Worm (Caenorhabditis elegans) whole organism, mixed stage, embryonic: ENCODE data around the gene T13G4.1.

Source experiments
- M03D4.4 ChIP-seq: sonication (generic microtip); optimal IDR thresholded peaks from 2 replicates; lab custom pipeline; 2017; ENCODE audit warnings: mild to moderate bottlenecking, missing genetic modification characterization, missing compliant biosample characterization
- bed-3 ChIP-seq: fragments of 200-800 bp; sonication (Bioruptor generic); optimal IDR thresholded peaks from 3 replicates; lab custom pipeline; 2018; ENCODE audit warnings: mild to moderate bottlenecking, missing genetic modification characterization, moderate library complexity, missing compliant biosample characterization
- blmp-1 ChIP-seq: fragments of 150-350 bp; optimal IDR thresholded peaks from 2 replicates; lab custom pipeline; 2014; ENCODE audit warnings: missing biosample characterization, missing genetic modification characterization
- ceh-39 ChIP-seq: fragments of 150-350 bp; optimal IDR thresholded peaks from 2 replicates; lab custom pipeline; 2014; ENCODE audit warnings: missing biosample characterization, missing genetic modification characterization
- ceh-43 ChIP-seq: fragments of 200-800 bp; sonication (Bioruptor generic); optimal IDR thresholded peaks from 2 replicates; lab custom pipeline; 2018; ENCODE audit warnings: mild to moderate bottlenecking, missing genetic modification characterization, moderate library complexity, missing compliant biosample characterization
- ceh-83 ChIP-seq: fragments of 200-800 bp; sonication (Bioruptor generic); optimal IDR thresholded peaks from 2 replicates; lab custom pipeline; 2018; ENCODE audit warnings: mild to moderate bottlenecking, missing genetic modification characterization, missing compliant biosample characterization
- ces-1 ChIP-seq: fragments of 150-350 bp; optimal IDR thresholded peaks from 2 replicates; lab custom pipeline; 2014; ENCODE audit warnings: missing biosample characterization, missing genetic modification reagents, missing genetic modification characterization
- cnd-1 ChIP-seq: fragments of 200-800 bp; sonication (Bioruptor generic); optimal IDR thresholded peaks from 2 replicates; lab custom pipeline; 2018; ENCODE audit warnings: mild to moderate bottlenecking, missing genetic modification characterization, missing compliant biosample characterization
- drap-1 ChIP-seq: fragments of 200-800 bp; sonication (Bioruptor generic); optimal IDR thresholded peaks from 3 replicates; lab custom pipeline; 2018; ENCODE audit warnings: mild to moderate bottlenecking, missing genetic modification characterization, missing compliant biosample characterization
- elt-1 ChIP-seq: sonication (generic microtip); optimal IDR thresholded peaks from 2 replicates; lab custom pipeline; 2017; ENCODE audit warnings: missing genetic modification characterization, mild to moderate bottlenecking, missing compliant biosample characterization, antibody characterized with exemption, moderate library complexity, borderline replicate concordance; ENCODE audit not compliant: insufficient read depth
- elt-3 ChIP-seq: fragments of 150-350 bp; optimal IDR thresholded peaks from 2 replicates; lab custom pipeline; 2014; ENCODE audit warnings: missing biosample characterization, missing genetic modification characterization
- flh-1 ChIP-seq: fragments of 200-800 bp; sonication (Bioruptor generic); optimal IDR thresholded peaks from 2 replicates; lab custom pipeline; 2018; ENCODE audit warnings: mild to moderate bottlenecking, missing genetic modification characterization, moderate library complexity, missing compliant biosample characterization
- ham-2 ChIP-seq: fragments of 200-800 bp; sonication (Bioruptor generic); optimal IDR thresholded peaks from 2 replicates; lab custom pipeline; 2018; ENCODE audit warnings: mild to moderate bottlenecking, missing genetic modification characterization, missing compliant biosample characterization
- hlh-1 ChIP-seq: fragments of 150-350 bp; optimal IDR thresholded peaks from 2 replicates; lab custom pipeline; 2014; ENCODE audit warnings: missing biosample characterization, missing genetic modification reagents, missing genetic modification characterization
- lin-13 ChIP-seq: fragments of 150-350 bp; optimal IDR thresholded peaks from 2 replicates; lab custom pipeline; 2014; ENCODE audit warnings: missing biosample characterization, missing genetic modification characterization
- lin-32 ChIP-seq: fragments of 200-800 bp; sonication (Bioruptor generic); optimal IDR thresholded peaks from 2 replicates; lab custom pipeline; 2018; ENCODE audit warnings: mild to moderate bottlenecking, missing genetic modification characterization, missing compliant biosample characterization
- lsy-2 ChIP-seq: fragments of 150-350 bp; optimal IDR thresholded peaks from 2 replicates; lab custom pipeline; 2014; ENCODE audit warnings: missing biosample characterization, missing genetic modification characterization
- mab-5 ChIP-seq: fragments of 150-350 bp; optimal IDR thresholded peaks from 2 replicates; lab custom pipeline; 2014; ENCODE audit warnings: missing biosample characterization, missing genetic modification characterization
- mep-1 ChIP-seq: fragments of 150-350 bp; optimal IDR thresholded peaks from 2 replicates; lab custom pipeline; 2017; ENCODE audit warnings: missing biosample characterization, missing genetic modification reagents, missing genetic modification characterization, inconsistent platforms
- mls-2 ChIP-seq: sonication (generic microtip); optimal IDR thresholded peaks from 2 replicates; lab custom pipeline; 2016; ENCODE audit warnings: mild to moderate bottlenecking, missing genetic modification characterization, moderate library complexity, missing compliant biosample characterization
- nhr-12 ChIP-seq: fragments of 150-350 bp; optimal IDR thresholded peaks from 2 replicates; lab custom pipeline; 2014; ENCODE audit warnings: missing biosample characterization, missing genetic modification characterization
- nhr-2 ChIP-seq: fragments of 150-350 bp; optimal IDR thresholded peaks from 2 replicates; lab custom pipeline; 2014; ENCODE audit warnings: missing biosample characterization, missing genetic modification characterization
- nhr-237 ChIP-seq: fragments of 150-350 bp; optimal IDR thresholded peaks from 2 replicates; lab custom pipeline; 2014; ENCODE audit warnings: missing biosample characterization, missing genetic modification characterization
- nhr-28 ChIP-seq: fragments of 150-350 bp; optimal IDR thresholded peaks from 2 replicates; lab custom pipeline; 2014; ENCODE audit warnings: missing biosample characterization, missing genetic modification characterization
- nhr-76 ChIP-seq: sonication (generic microtip); optimal IDR thresholded peaks from 2 replicates; lab custom pipeline; 2017; ENCODE audit warnings: missing biosample characterization, missing genetic modification characterization
- pha-4 ChIP-seq: fragments of 150-350 bp; optimal IDR thresholded peaks from 2 replicates; lab custom pipeline; 2018; ENCODE audit warnings: missing biosample characterization, missing genetic modification reagents, missing genetic modification characterization
- sem-2 ChIP-seq: fragments of 200-800 bp; sonication (Bioruptor generic); optimal IDR thresholded peaks from 2 replicates; lab custom pipeline; 2018; ENCODE audit warnings: mild to moderate bottlenecking, missing genetic modification characterization, missing compliant biosample characterization
- snpc-4 ChIP-seq: fragments of 150-350 bp; optimal IDR thresholded peaks from 2 replicates; lab custom pipeline; 2014; ENCODE audit warnings: missing biosample characterization, missing genetic modification characterization
- sptf-1 ChIP-seq: sonication (generic microtip); optimal IDR thresholded peaks from 2 replicates; lab custom pipeline; 2017; ENCODE audit warnings: mild to moderate bottlenecking, missing genetic modification characterization, moderate library complexity, missing compliant biosample characterization
- tbx-8 ChIP-seq: fragments of 200-800 bp; sonication (Bioruptor generic); optimal IDR thresholded peaks from 2 replicates; lab custom pipeline; 2018; ENCODE audit warnings: mild to moderate bottlenecking, missing genetic modification characterization, moderate library complexity, missing compliant biosample characterization
- unc-120 ChIP-seq: sonication (generic microtip); optimal IDR thresholded peaks from 2 replicates; lab custom pipeline; 2017; ENCODE audit warnings: missing genetic modification characterization, missing compliant biosample characterization; ENCODE audit not compliant: poor library complexity, severe bottlenecking
- unc-39 ChIP-seq: fragments of 150-350 bp; optimal IDR thresholded peaks from 2 replicates; lab custom pipeline; 2014; ENCODE audit warnings: missing biosample characterization, missing genetic modification characterization
- unc-62 ChIP-seq: fragments of 150-350 bp; optimal IDR thresholded peaks from 2 replicates; lab custom pipeline; 2014; ENCODE audit warnings: missing biosample characterization, missing genetic modification reagents, missing genetic modification characterization
- zip-8 ChIP-seq: fragments of 150-350 bp; optimal IDR thresholded peaks from 2 replicates; lab custom pipeline; 2014; ENCODE audit warnings: missing biosample characterization, missing genetic modification characterization
- ztf-11 ChIP-seq: fragments of 150-350 bp; optimal IDR thresholded peaks from 2 replicates; lab custom pipeline; 2014; ENCODE audit warnings: missing biosample characterization, missing genetic modification characterization

Gene T13G4.1

DNA sequence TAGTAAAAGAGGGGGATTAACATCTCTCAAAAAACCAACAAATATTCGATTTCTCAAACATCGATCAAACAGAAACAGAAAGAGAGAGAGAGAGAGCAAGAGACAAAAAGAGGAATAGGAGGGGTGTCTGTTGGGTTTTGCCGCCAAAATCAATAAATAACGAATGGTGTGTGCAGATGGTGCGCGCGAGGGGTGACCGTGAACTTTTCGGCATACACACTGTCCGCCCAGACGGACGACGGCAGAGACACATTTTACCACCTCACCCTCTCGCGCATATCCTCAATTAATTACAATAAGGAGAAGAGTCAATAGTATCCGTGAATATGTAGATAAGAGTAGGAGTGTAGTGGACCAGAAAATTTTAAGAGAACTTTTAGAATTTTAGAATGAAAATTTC is 29.4 kb downstream of the T13G4.1 start:
- TF ChIP-seq sem-2 (GFP tag; lab: Kevin White, UChicago) (no peak), lin-13 (tag; lab: Kevin White, UChicago) (no peak), drap-1 (no peak), nhr-237 (tag; lab: Kevin White, UChicago) (no peak), M03D4.4 (tag; lab: Kevin White, UChicago) (no peak), nhr-28 (tag; lab: Kevin White, UChicago) (no peak), nhr-12 (tag; lab: Kevin White, UChicago) (no peak), ces-1 (GFP tag; lab: Kevin White, UChicago) (no peak), elt-1 (no peak), mab-5 (tag; lab: Kevin White, UChicago) (no peak), lsy-2 (tag; lab: Kevin White, UChicago) (no peak), ceh-83 (GFP tag; lab: Kevin White, UChicago) (no peak), nhr-2 (tag; lab: Kevin White, UChicago) (peak; percentile 42), ham-2 (GFP tag; lab: Kevin White, UChicago) (no peak), unc-62 (GFP tag; lab: Kevin White, UChicago) (peak; percentile 11), ztf-11 (no peak), blmp-1 (tag; lab: Kevin White, UChicago) (no peak), cnd-1 (tag; lab: Kevin White, UChicago) (peak; percentile 69), lin-32 (GFP tag; lab: Kevin White, UChicago) (no peak), hlh-1 (tag; lab: Kevin White, UChicago) (peak; percentile 39), tbx-8 (GFP tag; lab: Kevin White, UChicago) (no peak), ceh-43 (GFP tag; lab: Kevin White, UChicago) (no peak), flh-1 (GFP tag; lab: Kevin White, UChicago) (no peak), zip-8 (tag; lab: Kevin White, UChicago) (no peak), bed-3 (GFP tag; lab: Kevin White, UChicago) (no peak), nhr-76 (tag; lab: Kevin White, UChicago) (no peak), unc-39 (no peak), elt-3 (no peak), pha-4 (tag; lab: Kevin White, UChicago) (peak; percentile 29), mep-1 (tag; lab: Kevin White, UChicago) (no peak), ceh-39 (tag; lab: Kevin White, UChicago) (no peak), mls-2 (tag; lab: Kevin White, UChicago) (no peak), snpc-4 (tag; lab: Kevin White, UChicago) (no peak), sptf-1 (tag; lab: Kevin White, UChicago) (no peak)

- TF ChIP-seq unc-62 (GFP tag; lab: Kevin White, UChicago): peak; percentile 19
- TF ChIP-seq ham-2 (GFP tag; lab: Kevin White, UChicago): no peak
- no peak for TF ChIP-seq mab-5 (tag; lab: Kevin White, UChicago)
- TF ChIP-seq nhr-2 (tag; lab: Kevin White, UChicago): peak; percentile 61
- no peak for TF ChIP-seq sem-2 (GFP tag; lab: Kevin White, UChicago)
- no peak for TF ChIP-seq sptf-1 (tag; lab: Kevin White, UChicago)
- TF ChIP-seq lin-32 (GFP tag; lab: Kevin White, UChicago): no peak
- no peak for TF ChIP-seq lin-13 (tag; lab: Kevin White, UChicago)
- TF ChIP-seq snpc-4 (tag; lab: Kevin White, UChicago): no peak
- no peak for TF ChIP-seq ceh-83 (GFP tag; lab: Kevin White, UChicago)
- TF ChIP-seq flh-1 (GFP tag; lab: Kevin White, UChicago): no peak
- TF ChIP-seq tbx-8 (GFP tag; lab: Kevin White, UChicago): no peak
- no peak for TF ChIP-seq ceh-43 (GFP tag; lab: Kevin White, UChicago)
- no peak for TF ChIP-seq pha-4 (tag; lab: Kevin White, UChicago)
- no peak for TF ChIP-seq bed-3 (GFP tag; lab: Kevin White, UChicago)
- TF ChIP-seq ceh-39 (tag; lab: Kevin White, UChicago): no peak
- peak; percentile 44 for TF ChIP-seq elt-1
- TF ChIP-seq nhr-237 (tag; lab: Kevin White, UChicago): no peak
- no peak for TF ChIP-seq nhr-76 (tag; lab: Kevin White, UChicago)
These were observed 30.1 kb downstream of the T13G4.1 start for ce11 chrX:1223089-1223488.

DNA sequence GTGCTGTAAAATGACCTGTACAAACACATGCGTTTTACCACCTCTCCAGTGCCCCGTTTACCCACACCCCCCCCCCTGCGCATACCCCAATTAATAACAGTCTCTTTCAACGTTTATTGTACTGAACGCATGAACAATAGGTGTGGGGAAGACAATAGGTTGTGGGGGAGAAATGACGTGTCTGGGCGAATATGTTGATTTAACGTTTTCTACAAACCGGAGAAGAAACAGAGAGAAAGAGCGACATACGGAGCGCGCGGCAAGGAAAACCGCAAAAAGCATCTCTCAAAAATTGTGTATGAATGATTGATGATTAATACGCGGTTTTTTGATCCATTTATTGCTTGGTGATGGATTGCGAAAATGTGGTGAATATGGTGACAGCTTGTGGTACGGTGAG is 30.9 kb downstream of the T13G4.1 start:
- TF ChIP-seq sem-2 (GFP tag; lab: Kevin White, UChicago) (no peak), ham-2 (GFP tag; lab: Kevin White, UChicago) (peak; percentile 23), flh-1 (GFP tag; lab: Kevin White, UChicago) (no peak), lin-13 (tag; lab: Kevin White, UChicago) (no peak), snpc-4 (tag; lab: Kevin White, UChicago) (no peak), nhr-237 (tag; lab: Kevin White, UChicago) (peak; percentile 9), sptf-1 (tag; lab: Kevin White, UChicago) (peak; percentile 11), ztf-11 (no peak), ceh-43 (GFP tag; lab: Kevin White, UChicago) (no peak), blmp-1 (tag; lab: Kevin White, UChicago) (no peak), bed-3 (GFP tag; lab: Kevin White, UChicago) (no peak), mab-5 (tag; lab: Kevin White, UChicago) (no peak), tbx-8 (GFP tag; lab: Kevin White, UChicago) (no peak), elt-3 (no peak), M03D4.4 (tag; lab: Kevin White, UChicago) (no peak), nhr-76 (tag; lab: Kevin White, UChicago) (no peak), mls-2 (tag; lab: Kevin White, UChicago) (peak; percentile 24), nhr-2 (tag; lab: Kevin White, UChicago) (peak; percentile 35), ceh-39 (tag; lab: Kevin White, UChicago) (no peak), zip-8 (tag; lab: Kevin White, UChicago) (no peak), ceh-83 (GFP tag; lab: Kevin White, UChicago) (no peak), ces-1 (GFP tag; lab: Kevin White, UChicago) (no peak), unc-62 (GFP tag; lab: Kevin White, UChicago) (peak; percentile 85), elt-1 (no peak), lsy-2 (tag; lab: Kevin White, UChicago) (no peak), hlh-1 (tag; lab: Kevin White, UChicago) (no peak), lin-32 (GFP tag; lab: Kevin White, UChicago) (peak; percentile 33), unc-39 (no peak), unc-120 (tag; lab: Kevin White, UChicago) (no peak), nhr-12 (tag; lab: Kevin White, UChicago) (no peak), nhr-28 (tag; lab: Kevin White, UChicago) (no peak), pha-4 (tag; lab: Kevin White, UChicago) (no peak), mep-1 (tag; lab: Kevin White, UChicago) (peak; percentile 11), drap-1 (no peak), cnd-1 (tag; lab: Kevin White, UChicago) (peak; percentile 31)
- TF ChIP-seq, all 35 proteins: peak for 9
